Fruit fly (Drosophila melanogaster) whole organism, embryonic: Measurements from ENCODE around the gene Jon66Cii.

Experiments used
- Awh ChIP-seq: fragments of 200-800 bp; sonication (Bioruptor generic); IDR thresholded peaks from 2 replicates; pipeline ENCODE4, ENCODE4 v1.3.6; 2022; ENCODE audit warnings: missing biosample characterization, missing genetic modification characterization
- BEAF-32 ChIP-seq: fragments of 200-800 bp; sonication (Bioruptor generic); optimal IDR thresholded peaks from 3 replicates; lab custom pipeline; 2017; ENCODE audit warnings: missing biosample characterization, missing genetic modification characterization, mild to moderate bottlenecking, moderate library complexity, missing genetic modification reagents
- Bgb ChIP-seq: fragments of 200-800 bp; sonication (Bioruptor generic); IDR thresholded peaks from 2 replicates; pipeline ENCODE4 v1.3.6; 2022; ENCODE audit warnings: missing biosample characterization, missing genetic modification characterization; ENCODE audit not compliant: partially characterized antibody
- CG12155 ChIP-seq: fragments of 200-800 bp; sonication (Bioruptor generic); optimal IDR thresholded peaks from 3 replicates; lab custom pipeline; 2016; ENCODE audit warnings: missing biosample characterization, missing genetic modification characterization
- CG12942 ChIP-seq: fragments of 200-800 bp; sonication (Bioruptor generic); optimal IDR thresholded peaks from 3 replicates; lab custom pipeline; 2016; ENCODE audit warnings: missing biosample characterization, missing genetic modification characterization
- CG13287 ChIP-seq: fragments of 200-800 bp; sonication (Bioruptor generic); IDR thresholded peaks from 2 replicates; pipeline ENCODE4 v1.3.6; 2022; ENCODE audit warnings: missing biosample characterization, missing genetic modification characterization; ENCODE audit not compliant: partially characterized antibody
- CG14014 ChIP-seq: fragments of 200-800 bp; sonication (Bioruptor generic); IDR thresholded peaks from 2 replicates; pipeline ENCODE4 v1.3.6; 2022; ENCODE audit warnings: missing biosample characterization, missing genetic modification characterization
- CG15073 ChIP-seq: fragments of 200-800 bp; sonication (Bioruptor generic); optimal IDR thresholded peaks from 2 replicates; lab custom pipeline; 2016; ENCODE audit warnings: missing biosample characterization, missing genetic modification characterization
- CG15514 ChIP-seq: fragments of 200-800 bp; sonication (Bioruptor generic); optimal IDR thresholded peaks from 3 replicates; lab custom pipeline; 2017; ENCODE audit warnings: missing biosample characterization, missing genetic modification characterization, mild to moderate bottlenecking, moderate library complexity, missing genetic modification reagents
- CG1647 ChIP-seq: fragments of 200-800 bp; sonication (Bioruptor generic); optimal IDR thresholded peaks from 3 replicates; lab custom pipeline; 2016; ENCODE audit warnings: missing biosample characterization, missing genetic modification characterization
- CG16779 ChIP-seq: fragments of 200-800 bp; sonication (Bioruptor generic); IDR thresholded peaks from 2 replicates; pipeline ENCODE4 v1.3.6; 2022; ENCODE audit warnings: missing biosample characterization, missing genetic modification characterization
- CG16813 ChIP-seq: fragments of 200-800 bp; sonication (Bioruptor generic); IDR thresholded peaks from 3 replicates; pipeline ENCODE4 v1.3.6; 2022; ENCODE audit warnings: missing biosample characterization, missing genetic modification characterization; ENCODE audit not compliant: partially characterized antibody
- CG16815 ChIP-seq: fragments of 200-800 bp; sonication (Bioruptor generic); optimal IDR thresholded peaks from 3 replicates; lab custom pipeline; 2017; ENCODE audit warnings: missing biosample characterization, mild to moderate bottlenecking, missing genetic modification characterization
- CG17385 ChIP-seq: fragments of 200-800 bp; sonication (Bioruptor generic); optimal IDR thresholded peaks from 3 replicates; lab custom pipeline; 2018; ENCODE audit warnings: missing biosample characterization, mild to moderate bottlenecking, missing genetic modification characterization
- CG17829 ChIP-seq: fragments of 200-800 bp; optimal IDR thresholded peaks from 2 replicates; lab custom pipeline; 2019; ENCODE audit warnings: missing biosample characterization, mild to moderate bottlenecking, missing genetic modification characterization, moderate library complexity
- CG2678 ChIP-seq: fragments of 200-800 bp; sonication (Bioruptor generic); optimal IDR thresholded peaks from 3 replicates; lab custom pipeline; 2019; ENCODE audit warnings: missing biosample characterization, mild to moderate bottlenecking, missing genetic modification characterization, moderate library complexity
- CG32767 ChIP-seq: fragments of 200-800 bp; sonication (Bioruptor generic); IDR thresholded peaks from 2 replicates; pipeline ENCODE4 v1.3.6; 2022; ENCODE audit warnings: missing biosample characterization, missing genetic modification characterization
- CG3281 ChIP-seq: fragments of 200-800 bp; sonication (Bioruptor generic); optimal IDR thresholded peaks from 3 replicates; lab custom pipeline; 2017; ENCODE audit warnings: missing biosample characterization, mild to moderate bottlenecking, missing genetic modification characterization
- CG34422 ChIP-seq: fragments of 200-800 bp; sonication (Bioruptor generic); IDR thresholded peaks from 3 replicates; pipeline ENCODE4 v1.3.6; 2022; ENCODE audit warnings: missing biosample characterization, missing genetic modification characterization
- CG3838 ChIP-seq: fragments of 200-800 bp; sonication (Bioruptor generic); optimal IDR thresholded peaks from 3 replicates; lab custom pipeline; 2016; ENCODE audit warnings: missing biosample characterization, missing genetic modification characterization
- CG3995 ChIP-seq: fragments of 200-800 bp; sonication (Bioruptor generic); optimal IDR thresholded peaks from 3 replicates; lab custom pipeline; 2016; ENCODE audit warnings: missing biosample characterization, missing genetic modification characterization
- CG8359 ChIP-seq: fragments of 200-800 bp; sonication (Bioruptor generic); optimal IDR thresholded peaks from 2 replicates; lab custom pipeline; 2017; ENCODE audit warnings: missing biosample characterization, mild to moderate bottlenecking, missing genetic modification characterization, borderline replicate concordance
- CG8924 ChIP-seq: fragments of 200-800 bp; optimal IDR thresholded peaks from 3 replicates; lab custom pipeline; 2019; ENCODE audit warnings: missing biosample characterization, mild to moderate bottlenecking, missing genetic modification characterization, moderate library complexity
- Dip2 ChIP-seq: fragments of 200-800 bp; sonication (Bioruptor generic); IDR thresholded peaks from 2 replicates; pipeline ENCODE4 v1.3.6; 2022; ENCODE audit warnings: missing biosample characterization, missing genetic modification characterization
- Dip3 ChIP-seq: fragments of 200-800 bp; sonication (Bioruptor generic); optimal IDR thresholded peaks from 3 replicates; lab custom pipeline; 2016; ENCODE audit warnings: missing biosample characterization, missing genetic modification characterization
- Doc2 ChIP-seq: fragments of 200-800 bp; sonication (Bioruptor generic); IDR thresholded peaks from 2 replicates; pipeline ENCODE4 v1.3.6; 2022; ENCODE audit warnings: missing biosample characterization, missing genetic modification characterization
- E2f2 ChIP-seq: fragments of 200-800 bp; sonication (Bioruptor generic); IDR thresholded peaks from 2 replicates; pipeline ENCODE4 v1.3.6; 2022; ENCODE audit warnings: missing biosample characterization, missing genetic modification characterization
- Hand ChIP-seq: fragments of 200-800 bp; sonication (Bioruptor generic); optimal IDR thresholded peaks from 2 replicates; lab custom pipeline; 2017; ENCODE audit warnings: mild to moderate bottlenecking, missing biosample characterization, missing genetic modification reagents, missing genetic modification characterization
- Hmr ChIP-seq: fragments of 200-800 bp; sonication (Bioruptor generic); optimal IDR thresholded peaks from 3 replicates; lab custom pipeline; 2017; ENCODE audit warnings: mild to moderate bottlenecking, missing biosample characterization, missing genetic modification reagents, missing genetic modification characterization
- Lhr ChIP-seq: fragments of 200-800 bp; sonication (Bioruptor generic); optimal IDR thresholded peaks from 3 replicates; lab custom pipeline; 2017; ENCODE audit warnings: mild to moderate bottlenecking, missing biosample characterization, missing genetic modification reagents, missing genetic modification characterization
- Myb ChIP-seq: fragments of 200-800 bp; sonication (Bioruptor generic); optimal IDR thresholded peaks from 2 replicates; lab custom pipeline; 2016; ENCODE audit warnings: missing biosample characterization, missing genetic modification characterization
- NC2α ChIP-seq: fragments of 200-800 bp; sonication (Bioruptor generic); optimal IDR thresholded peaks from 2 replicates; lab custom pipeline; 2016; ENCODE audit warnings: missing biosample characterization, missing genetic modification characterization
- Nf-YC ChIP-seq: fragments of 200-800 bp; optimal IDR thresholded peaks from 3 replicates; lab custom pipeline; 2019; ENCODE audit warnings: missing biosample characterization, mild to moderate bottlenecking, missing genetic modification characterization, moderate library complexity
- NfI ChIP-seq: fragments of 200-800 bp; sonication (Bioruptor generic); optimal IDR thresholded peaks from 3 replicates; lab custom pipeline; 2018; ENCODE audit warnings: missing biosample characterization, mild to moderate bottlenecking, missing genetic modification characterization, moderate library complexity
- Pdp1 ChIP-seq, 2 experiments: fragments of 200-800 bp; sonication (Bioruptor generic); optimal IDR thresholded peaks; 3 replicates each; lab custom pipeline; 2016; ENCODE audit warnings: missing biosample characterization in 2 of 2, missing genetic modification characterization in 2 of 2, mild to moderate bottlenecking in 1 of 2, moderate library complexity in 1 of 2
- Sox102F ChIP-seq: fragments of 200-800 bp; sonication (Bioruptor generic); optimal IDR thresholded peaks from 2 replicates; lab custom pipeline; 2018; ENCODE audit warnings: missing biosample characterization, mild to moderate bottlenecking, missing genetic modification characterization, moderate library complexity
- ara ChIP-seq: fragments of 200-800 bp; sonication (Bioruptor generic); IDR thresholded peaks from 2 replicates; pipeline ENCODE4 v1.3.6; 2022; ENCODE audit warnings: missing biosample characterization, missing genetic modification characterization
- bbx ChIP-seq: fragments of 200-800 bp; sonication (Bioruptor generic); IDR thresholded peaks from 2 replicates; pipeline ENCODE4 v1.3.6; 2022; ENCODE audit warnings: missing biosample characterization, missing genetic modification characterization; ENCODE audit not compliant: partially characterized antibody
- cas ChIP-seq: fragments of 200-800 bp; sonication (Bioruptor generic); IDR thresholded peaks from 2 replicates; pipeline ENCODE4 v1.3.6; 2022; ENCODE audit warnings: missing biosample characterization, missing genetic modification characterization
- cato ChIP-seq: fragments of 200-800 bp; sonication (Bioruptor generic); optimal IDR thresholded peaks from 2 replicates; lab custom pipeline; 2016; ENCODE audit warnings: missing biosample characterization, missing genetic modification characterization, borderline replicate concordance
- chm ChIP-seq: fragments of 200-800 bp; sonication (Bioruptor generic); IDR thresholded peaks from 2 replicates; pipeline ENCODE4 v1.3.6; 2022; ENCODE audit warnings: missing biosample characterization, missing genetic modification characterization
- crol ChIP-seq: fragments of 200-800 bp; sonication (Bioruptor generic); IDR thresholded peaks from 2 replicates; pipeline ENCODE4 v1.3.6; 2022; ENCODE audit warnings: missing biosample characterization, missing genetic modification characterization
- dmrt11E ChIP-seq: fragments of 200-800 bp; sonication (Bioruptor generic); optimal IDR thresholded peaks from 3 replicates; lab custom pipeline; 2018; ENCODE audit warnings: missing biosample characterization, mild to moderate bottlenecking, missing genetic modification characterization, moderate library complexity
- ftz-f1 ChIP-seq: fragments of 200-800 bp; sonication (Bioruptor generic); optimal IDR thresholded peaks from 2 replicates; lab custom pipeline; 2016; ENCODE audit warnings: missing biosample characterization, missing genetic modification characterization
- gsb ChIP-seq: fragments of 200-800 bp; sonication (Bioruptor generic); IDR thresholded peaks from 2 replicates; pipeline ENCODE4 v1.3.6; 2022; ENCODE audit warnings: missing biosample characterization, missing genetic modification characterization
- gt ChIP-seq: fragments of 200-800 bp; sonication (Bioruptor generic); IDR thresholded peaks from 2 replicates; pipeline ENCODE4 v1.3.6; 2022; ENCODE audit warnings: missing biosample characterization, missing genetic modification characterization
- jing ChIP-seq: fragments of 200-800 bp; sonication (Bioruptor generic); optimal IDR thresholded peaks from 2 replicates; lab custom pipeline; 2018; ENCODE audit warnings: missing biosample characterization, mild to moderate bottlenecking, missing genetic modification characterization
- klu ChIP-seq: fragments of 200-800 bp; sonication (Bioruptor generic); IDR thresholded peaks from 2 replicates; pipeline ENCODE4 v1.3.6; 2022; ENCODE audit warnings: missing biosample characterization, missing genetic modification characterization
- lab ChIP-seq: fragments of 200-800 bp; sonication (Bioruptor generic); optimal IDR thresholded peaks from 3 replicates; lab custom pipeline; 2017; ENCODE audit warnings: missing biosample characterization, missing genetic modification characterization, mild to moderate bottlenecking, moderate library complexity, missing genetic modification reagents
- odd ChIP-seq: fragments of 200-800 bp; sonication (Bioruptor generic); optimal IDR thresholded peaks from 2 replicates; lab custom pipeline; 2017; ENCODE audit warnings: missing biosample characterization, mild to moderate bottlenecking, missing genetic modification characterization
- sob ChIP-seq: fragments of 200-800 bp; sonication (Bioruptor generic); IDR thresholded peaks from 2 replicates; pipeline ENCODE4 v1.3.6; 2022; ENCODE audit warnings: missing biosample characterization, missing genetic modification characterization
- ttk ChIP-seq: fragments of 200-800 bp; sonication (Bioruptor generic); IDR thresholded peaks from 2 replicates; pipeline ENCODE4 v2.1.2; 2022; ENCODE audit warnings: missing biosample characterization, missing genetic modification characterization

The Jon66Cii gene

dm6 chr3L:8423156-8423555, 29.7 kb upstream of the Jon66Cii start (continued):
- no peak for TF ChIP-seq Nf-YC
- TF ChIP-seq lab (GFP tag; lab: Kevin White, UChicago) = no peak
- TF ChIP-seq CG16779 (GFP tag; lab: Robert Waterston, UW) = no peak
- TF ChIP-seq CG2678 (tag; lab: Kevin White, UChicago) = no peak
- no peak for TF ChIP-seq NfI
- TF ChIP-seq cas (GFP tag; lab: Robert Waterston, UW) = no peak
- TF ChIP-seq CG13287 (GFP tag; lab: Robert Waterston, UW) = no peak
- TF ChIP-seq crol = no peak
- TF ChIP-seq Hand (GFP tag; lab: Kevin White, UChicago) = no peak
- no peak for TF ChIP-seq CG12155
- no peak for TF ChIP-seq E2f2 (GFP tag; lab: Robert Waterston, UW)
- TF ChIP-seq cato (GFP tag; lab: Kevin White, UChicago) = no peak
- TF ChIP-seq CG32767 (GFP tag; lab: Robert Waterston, UW) = no peak
- no peak for TF ChIP-seq jing (GFP tag; lab: Kevin White, UChicago)
- no peak for TF ChIP-seq Dip3 (GFP tag; lab: Kevin White, UChicago)
- TF ChIP-seq CG15514 (GFP tag; lab: Kevin White, UChicago) = no peak
- no peak for TF ChIP-seq Myb
- TF ChIP-seq CG3995 = no peak
- no peak for TF ChIP-seq CG17829 (tag; lab: Kevin White, UChicago)
- no peak for TF ChIP-seq sob (GFP tag; lab: Robert Waterston, UW)
- no peak for TF ChIP-seq Awh
- TF ChIP-seq CG34422 (GFP tag; lab: Robert Waterston, UW) = no peak
- TF ChIP-seq CG16813 (GFP tag; lab: Robert Waterston, UW) = no peak
- TF ChIP-seq CG15073 (GFP tag; lab: Kevin White, UChicago) = no peak
- no peak for TF ChIP-seq ara (GFP tag; lab: Robert Waterston, UW)
- no peak for TF ChIP-seq CG3838
- no peak for TF ChIP-seq odd (GFP tag; lab: Kevin White, UChicago)
- TF ChIP-seq chm = no peak
- no peak for TF ChIP-seq ftz-f1 (GFP tag; lab: Kevin White, UChicago)
- no peak for TF ChIP-seq Bgb (GFP tag; lab: Robert Waterston, UW)
- no peak for TF ChIP-seq Lhr (GFP tag; lab: Kevin White, UChicago)
- no peak for TF ChIP-seq Hmr
- TF ChIP-seq CG17385 (GFP tag; lab: Kevin White, UChicago) = peak; percentile 7
- TF ChIP-seq klu = no peak
- TF ChIP-seq CG1647 (GFP tag; lab: Kevin White, UChicago) = no peak
- no peak for TF ChIP-seq Pdp1 (GFP tag; optimal IDR thresholded peaks at IDR 0.05; lab: Kevin White, UChicago)
- no peak for TF ChIP-seq CG14014 (GFP tag; lab: Robert Waterston, UW)
- TF ChIP-seq BEAF-32 = no peak
- no peak for TF ChIP-seq bbx
- TF ChIP-seq Dip2 (GFP tag; lab: Robert Waterston, UW) = no peak
- no peak for TF ChIP-seq CG16815 (GFP tag; lab: Kevin White, UChicago)
- TF ChIP-seq CG8359 (GFP tag; lab: Kevin White, UChicago) = no peak
- TF ChIP-seq Sox102F (GFP tag; lab: Kevin White, UChicago) = no peak
- no peak for TF ChIP-seq CG8924 (tag; lab: Kevin White, UChicago)
- no peak for TF ChIP-seq gt
- TF ChIP-seq CG3281 (GFP tag; lab: Kevin White, UChicago) = no peak
- TF ChIP-seq dmrt11E (tag; lab: Kevin White, UChicago) = peak; percentile 9
- no peak for TF ChIP-seq NC2α (GFP tag; lab: Kevin White, UChicago)
- no peak for TF ChIP-seq gsb (GFP tag; lab: Robert Waterston, UW)
- TF ChIP-seq CG12942 (GFP tag; lab: Kevin White, UChicago) = no peak
- no peak for TF ChIP-seq Doc2
- no peak for TF ChIP-seq ttk (GFP tag; lab: Robert Waterston, UW)
